Worm (Caenorhabditis elegans): ENCODE results near the gene C27H6.9.

ce11 chrV:10031384-10032171 is 48.9 kb downstream of the C27H6.9 start:
- TF ChIP-seq sma-3 (GFP tag; optimal IDR thresholded peaks at IDR 0.05) (no peak), nhr-11 (tag; optimal IDR thresholded peaks at IDR 0.05) (no peak), nhr-23 (tag; optimal IDR thresholded peaks at IDR 0.05) (no peak), elt-1 (tag; optimal IDR thresholded peaks at IDR 0.05) (no peak), nhr-25 (tag; optimal IDR thresholded peaks at IDR 0.05) (no peak), gmeb-1 (tag; optimal IDR thresholded peaks at IDR 0.05) (peak; percentile 81), nhr-10 (tag; optimal IDR thresholded peaks at IDR 0.05) (no peak), nhr-77 (tag; optimal IDR thresholded peaks at IDR 0.05) (no peak), fos-1 (tag; optimal IDR thresholded peaks at IDR 0.05) (peak; percentile 87), mbf-1 (tag; optimal IDR thresholded peaks at IDR 0.05) (no peak)

Measured in whole organism, L2 larva.